Worm (Caenorhabditis elegans) whole organism, young adult: Measurements from ENCODE around the gene R08B4.3.

ENCODE experiments used
- B0035.1 ChIP-seq: sonication (generic microtip); optimal IDR thresholded peaks from 2 replicates; lab custom pipeline; 2016; ENCODE audit warnings: missing genetic modification characterization, mild to moderate bottlenecking, missing compliant biosample characterization, missing genotype, missing genetic modification reagents
- F23B12.7 ChIP-seq: sonication (generic microtip); optimal IDR thresholded peaks from 2 replicates; lab custom pipeline; 2017; ENCODE audit warnings: missing genetic modification characterization, mild to moderate bottlenecking, missing compliant biosample characterization, antibody characterized with exemption, moderate library complexity; ENCODE audit not compliant: insufficient read depth
- F33H1.4 ChIP-seq: fragments of 200-800 bp; sonication (Bioruptor generic); IDR thresholded peaks from 2 replicates; pipeline ENCODE4 v1.3.6; 2022; ENCODE audit warnings: missing genetic modification reagents, missing genetic modification characterization, missing compliant biosample characterization
- F52B5.7 ChIP-seq: sonication (generic microtip); optimal IDR thresholded peaks from 2 replicates; lab custom pipeline; 2016; ENCODE audit warnings: mild to moderate bottlenecking, missing genetic modification characterization, missing compliant biosample characterization
- F57A8.1 ChIP-seq: fragments of 200-800 bp; sonication (Bioruptor generic); optimal IDR thresholded peaks from 2 replicates; lab custom pipeline; 2018; ENCODE audit warnings: mild to moderate bottlenecking, missing genetic modification characterization, moderate library complexity, missing compliant biosample characterization
- F57C9.4 ChIP-seq: sonication (generic microtip); optimal IDR thresholded peaks from 2 replicates; lab custom pipeline; 2017; ENCODE audit warnings: mild to moderate bottlenecking, missing genetic modification characterization, missing compliant biosample characterization
- K12H6.12 ChIP-seq: fragments of 200-800 bp; sonication (Bioruptor generic); optimal IDR thresholded peaks from 2 replicates; lab custom pipeline; 2018; ENCODE audit warnings: mild to moderate bottlenecking, missing genetic modification characterization, missing compliant biosample characterization
- Y56A3A.18 ChIP-seq: fragments of 200-800 bp; sonication (Bioruptor generic); IDR thresholded peaks from 2 replicates; pipeline ENCODE4 v1.3.6; 2022; ENCODE audit warnings: missing genetic modification reagents, missing genetic modification characterization, missing compliant biosample characterization
- Y67H2A.10 ChIP-seq: fragments of 200-800 bp; sonication (Bioruptor generic); conservative IDR thresholded peaks from 2 replicates; pipeline ENCODE4 v1.3.6; 2022; ENCODE audit warnings: missing genetic modification reagents, missing genetic modification characterization, missing compliant biosample characterization
- Y95B8A.8 ChIP-seq: fragments of 200-800 bp; sonication (Bioruptor generic); IDR thresholded peaks from 2 replicates; pipeline ENCODE4 v1.3.6; 2022; ENCODE audit warnings: missing genetic modification reagents, missing genetic modification characterization, missing compliant biosample characterization
- ama-1 ChIP-seq, 3 experiments: fragments of 150-350 bp in 1 of 3; sonication (generic microtip) in 2 of 3; optimal IDR thresholded peaks; 2 replicates each; lab custom pipeline; 2014 to 2018; ENCODE audit warnings: missing biosample characterization in 2 of 3, missing genetic modification characterization in 2 of 3, missing genetic modification reagents in 2 of 3
- atf-7 ChIP-seq: sonication (generic microtip); optimal IDR thresholded peaks from 2 replicates; lab custom pipeline; 2017; ENCODE audit warnings: mild to moderate bottlenecking, missing genetic modification characterization, missing compliant biosample characterization
- attf-6 ChIP-seq: fragments of 200-800 bp; sonication (Bioruptor generic); IDR thresholded peaks from 2 replicates; pipeline ENCODE4 v1.3.6; 2022; ENCODE audit warnings: missing genetic modification reagents, missing genetic modification characterization, missing compliant biosample characterization
- bed-2 ChIP-seq: fragments of 200-800 bp; sonication (Bioruptor generic); IDR thresholded peaks from 2 replicates; pipeline ENCODE4 v1.3.6; 2022; ENCODE audit warnings: missing genetic modification reagents, missing genetic modification characterization, missing compliant biosample characterization
- ccch-3 ChIP-seq: fragments of 200-800 bp; sonication (Bioruptor generic); optimal IDR thresholded peaks from 2 replicates; lab custom pipeline; 2018; ENCODE audit warnings: mild to moderate bottlenecking, missing genetic modification characterization, missing compliant biosample characterization
- ceh-100 ChIP-seq: fragments of 200-800 bp; sonication (Bioruptor generic); IDR thresholded peaks from 2 replicates; pipeline ENCODE4 v1.3.6; 2022; ENCODE audit warnings: missing genetic modification reagents, missing genetic modification characterization, missing compliant biosample characterization
- dox-1 ChIP-seq: fragments of 200-800 bp; sonication (Bioruptor generic); IDR thresholded peaks from 2 replicates; pipeline ENCODE4 v1.3.6; 2022; ENCODE audit warnings: missing genetic modification reagents, missing genetic modification characterization, missing compliant biosample characterization
- dpl-1 ChIP-seq: fragments of 150-350 bp; optimal IDR thresholded peaks from 2 replicates; lab custom pipeline; 2014; ENCODE audit warnings: missing biosample characterization, missing genetic modification reagents, missing genetic modification characterization
- fkh-3 ChIP-seq: sonication (generic microtip); optimal IDR thresholded peaks from 2 replicates; lab custom pipeline; 2016; ENCODE audit warnings: mild to moderate bottlenecking, missing genetic modification characterization, missing compliant biosample characterization
- gei-17 ChIP-seq: fragments of 200-800 bp; sonication (Bioruptor generic); optimal IDR thresholded peaks from 2 replicates; lab custom pipeline; 2018; ENCODE audit warnings: mild to moderate bottlenecking, missing genetic modification characterization, missing compliant biosample characterization
- hlh-12 ChIP-seq: sonication (generic microtip); optimal IDR thresholded peaks from 2 replicates; lab custom pipeline; 2016; ENCODE audit warnings: missing genetic modification characterization, missing compliant biosample characterization
- hmg-1.2 ChIP-seq: fragments of 200-800 bp; sonication (Bioruptor generic); IDR thresholded peaks from 2 replicates; pipeline ENCODE4 v1.3.6; 2022; ENCODE audit warnings: missing genetic modification reagents, missing genetic modification characterization, missing compliant biosample characterization
- madf-10 ChIP-seq: sonication (generic microtip); optimal IDR thresholded peaks from 2 replicates; lab custom pipeline; 2016; ENCODE audit warnings: mild to moderate bottlenecking, missing genetic modification characterization, missing compliant biosample characterization
- madf-6 ChIP-seq: fragments of 200-800 bp; sonication (Bioruptor generic); IDR thresholded peaks from 2 replicates; pipeline ENCODE4 v1.3.6; 2022; ENCODE audit warnings: missing genetic modification reagents, missing genetic modification characterization, missing compliant biosample characterization
- mcd-1 ChIP-seq: fragments of 200-800 bp; sonication (Bioruptor generic); IDR thresholded peaks from 2 replicates; pipeline ENCODE4 v1.3.6; 2022; ENCODE audit warnings: missing genetic modification reagents, missing genetic modification characterization, missing compliant biosample characterization
- mes-4 ChIP-seq: sonication (generic microtip); optimal IDR thresholded peaks from 2 replicates; lab custom pipeline; 2016; ENCODE audit warnings: missing genotype, missing genetic modification characterization, missing compliant biosample characterization
- mxl-1 ChIP-seq: sonication (generic microtip); optimal IDR thresholded peaks from 2 replicates; lab custom pipeline; 2016; ENCODE audit warnings: missing genetic modification characterization, missing compliant biosample characterization
- nhr-27 ChIP-seq: fragments of 200-800 bp; sonication (Bioruptor generic); optimal IDR thresholded peaks from 2 replicates; lab custom pipeline; 2018; ENCODE audit warnings: mild to moderate bottlenecking, missing genetic modification characterization, moderate library complexity, missing compliant biosample characterization
- nhr-80 ChIP-seq: sonication (generic microtip); optimal IDR thresholded peaks from 2 replicates; lab custom pipeline; 2016; ENCODE audit warnings: missing genetic modification characterization, missing compliant biosample characterization
- nhr-90 ChIP-seq: sonication (generic microtip); optimal IDR thresholded peaks from 2 replicates; lab custom pipeline; 2016; ENCODE audit warnings: missing genotype, mild to moderate bottlenecking, missing genetic modification characterization, missing compliant biosample characterization
- pha-4 ChIP-seq: fragments of 150-350 bp; sonication (generic microtip); optimal IDR thresholded peaks from 2 replicates; lab custom pipeline; 2014; ENCODE audit warnings: missing biosample characterization, missing genetic modification reagents, missing genetic modification characterization
- unc-130 ChIP-seq: sonication (generic microtip); optimal IDR thresholded peaks from 2 replicates; lab custom pipeline; 2016; ENCODE audit warnings: missing genetic modification reagents, missing genetic modification characterization, missing compliant biosample characterization
- xnd-1 ChIP-seq: sonication (generic microtip); optimal IDR thresholded peaks from 2 replicates; lab custom pipeline; 2016; ENCODE audit warnings: missing genotype, missing genetic modification reagents, missing genetic modification characterization, missing compliant biosample characterization

Gene R08B4.3

ce11 chrX:11152720-11153119 lies 31.9 kb upstream of the R08B4.3 start, which contains the start of the genes C05C9.3 and C05C9.2:
Gene C05C9.3, minus strand, starts transcription at chrX:11152820.
Gene C05C9.2, plus strand, starts transcription at chrX:11153065.
- TF ChIP-seq unc-130 (GFP tag; lab: Kevin White, UChicago): no peak
- no peak for TF ChIP-seq atf-7 (tag; lab: Kevin White, UChicago)
- no peak for TF ChIP-seq F23B12.7 (tag; lab: Kevin White, UChicago)
- TF ChIP-seq dpl-1 (GFP tag; lab: Kevin White, UChicago): no peak
- TF ChIP-seq dox-1 (GFP tag; lab: Robert Waterston, UW): no peak
- no peak for TF ChIP-seq F57C9.4 (tag; lab: Kevin White, UChicago)
- no peak for TF ChIP-seq nhr-27 (tag; lab: Kevin White, UChicago)
- TF ChIP-seq B0035.1: no peak
- TF ChIP-seq madf-6 (GFP tag; lab: Robert Waterston, UW): no peak

ce11 chrX:11151494-11151893 lies 30.7 kb upstream of the R08B4.3 start:
- TF ChIP-seq ceh-100 (no peak), mes-4 (no peak), dpl-1 (GFP tag; lab: Kevin White, UChicago) (no peak), F52B5.7 (tag; lab: Kevin White, UChicago) (no peak), Y67H2A.10 (GFP tag; lab: Robert Waterston, UW) (no peak), ccch-3 (GFP tag; lab: Kevin White, UChicago) (no peak)

- TF ChIP-seq gei-17 (GFP tag; lab: Kevin White, UChicago) (no peak), Y95B8A.8 (GFP tag; lab: Robert Waterston, UW) (no peak), fkh-3 (no peak), K12H6.12 (tag; lab: Kevin White, UChicago) (no peak), dpl-1 (GFP tag; lab: Kevin White, UChicago) (no peak), hmg-1.2 (no peak)
Observed at ce11 chrX:11137632-11138031, 16.8 kb upstream of the R08B4.3 start.

- TF ChIP-seq ama-1 (optimal IDR thresholded peaks at IDR 0.05; lab: Kevin White, UChicago) (no peak), ama-1 (GFP tag; optimal IDR thresholded peaks at IDR 0.05; lab: Kevin White, UChicago) (no peak), F57A8.1 (GFP tag; lab: Kevin White, UChicago) (no peak)
Observed at ce11 chrX:11136988-11137387, 16.2 kb upstream of the R08B4.3 start.

ce11 chrX:11134750-11135394 lies 14.1 kb upstream of the R08B4.3 start:
- no peak for TF ChIP-seq ceh-100
- no peak for TF ChIP-seq F33H1.4 (GFP tag; lab: Robert Waterston, UW)
- no peak for TF ChIP-seq mxl-1 (tag; lab: Kevin White, UChicago)
- TF ChIP-seq dpl-1 (GFP tag; lab: Kevin White, UChicago): no peak
- no peak for TF ChIP-seq nhr-27 (tag; lab: Kevin White, UChicago)
- no peak for TF ChIP-seq ccch-3 (GFP tag; lab: Kevin White, UChicago)
- no peak for TF ChIP-seq ama-1 (optimal IDR thresholded peaks at IDR 0.05; lab: Kevin White, UChicago)
- TF ChIP-seq ama-1 (GFP tag; optimal IDR thresholded peaks at IDR 0.05; lab: Kevin White, UChicago): no peak
- no peak for TF ChIP-seq Y56A3A.18 (GFP tag; lab: Robert Waterston, UW)
- TF ChIP-seq nhr-90 (tag; lab: Kevin White, UChicago): no peak
- no peak for TF ChIP-seq madf-10 (tag; lab: Kevin White, UChicago)

- TF ChIP-seq bed-2 (GFP tag; lab: Robert Waterston, UW): no peak
- TF ChIP-seq pha-4 (tag; lab: Kevin White, UChicago): no peak
- TF ChIP-seq hlh-12: no peak
- no peak for TF ChIP-seq xnd-1 (tag; lab: Kevin White, UChicago)
- TF ChIP-seq attf-6: no peak
- peak; percentile 27 for TF ChIP-seq nhr-80 (tag; lab: Kevin White, UChicago)
- TF ChIP-seq Y67H2A.10 (GFP tag; lab: Robert Waterston, UW): no peak
- TF ChIP-seq mcd-1 (GFP tag; lab: Robert Waterston, UW): no peak
- TF ChIP-seq nhr-90 (tag; lab: Kevin White, UChicago): no peak
- TF ChIP-seq, all 124 proteins: peak for 1
Observed at ce11 chrX:11132260-11132659, 11.5 kb upstream of the R08B4.3 start.
